Worm (Caenorhabditis elegans) whole organism, L3 larva: ENCODE measurements around the gene W01H2.2.

Source experiments
- nhr-28 ChIP-seq: fragments of 150-350 bp; optimal IDR thresholded peaks from 2 replicates; lab custom pipeline; 2014; ENCODE audit warnings: missing biosample characterization, missing genetic modification characterization
- nhr-76 ChIP-seq: fragments of 150-350 bp; sonication (generic microtip); optimal IDR thresholded peaks from 5 replicates; lab custom pipeline; 2014; ENCODE audit warnings: missing biosample characterization, missing genetic modification characterization
- unc-39 ChIP-seq: sonication (generic microtip); optimal IDR thresholded peaks from 4 replicates; lab custom pipeline; 2017; ENCODE audit warnings: missing biosample characterization, missing genetic modification characterization
- zag-1 ChIP-seq: fragments of 150-350 bp; optimal IDR thresholded peaks from 2 replicates; lab custom pipeline; 2014; ENCODE audit warnings: missing biosample characterization, missing genetic modification characterization

DNA sequence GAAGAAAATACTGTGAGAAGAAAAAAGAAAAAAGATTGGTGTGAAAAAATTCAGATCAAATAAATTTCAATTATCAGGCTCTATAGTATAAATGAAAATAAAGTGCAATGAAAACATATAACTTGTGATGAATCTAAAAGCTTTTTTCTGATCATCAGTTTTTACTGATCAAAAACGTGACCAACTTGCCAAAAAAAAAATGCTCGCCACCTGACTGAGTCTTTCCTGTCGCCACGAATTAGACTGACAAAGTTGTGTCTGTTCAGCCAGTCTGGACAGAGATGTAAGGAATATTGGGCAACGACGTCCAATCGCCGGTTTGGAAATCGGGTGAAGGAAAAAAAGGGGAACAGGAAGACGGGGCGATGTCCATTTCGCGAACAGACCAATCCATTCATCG, 1.2 kb upstream of the W01H2.2 start:
- TF ChIP-seq zag-1 (tag; lab: Kevin White, UChicago) (no peak), nhr-76 (tag; lab: Kevin White, UChicago) (no peak), nhr-28 (no peak), unc-39 (tag; lab: Kevin White, UChicago) (no peak)
